Worm (Caenorhabditis elegans) whole organism, young adult: ENCODE results near the gene twk-42.

Source experiments
- B0035.1 ChIP-seq: sonication (generic microtip); optimal IDR thresholded peaks from 2 replicates; lab custom pipeline; 2016; ENCODE audit warnings: missing genetic modification characterization, mild to moderate bottlenecking, missing compliant biosample characterization, missing genotype, missing genetic modification reagents
- F49E8.2 ChIP-seq: sonication (generic microtip); optimal IDR thresholded peaks from 3 replicates; lab custom pipeline; 2017; ENCODE audit warnings: missing genetic modification characterization, mild to moderate bottlenecking, missing compliant biosample characterization, antibody characterized with exemption, moderate library complexity; ENCODE audit not compliant: insufficient read depth
- T07F8.4 ChIP-seq: sonication (generic microtip); optimal IDR thresholded peaks from 2 replicates; lab custom pipeline; 2016; ENCODE audit warnings: mild to moderate bottlenecking, missing genetic modification characterization, moderate library complexity, missing compliant biosample characterization
- Y67H2A.10 ChIP-seq: fragments of 200-800 bp; sonication (Bioruptor generic); conservative IDR thresholded peaks from 2 replicates; pipeline ENCODE4 v1.3.6; 2022; ENCODE audit warnings: missing genetic modification reagents, missing genetic modification characterization, missing compliant biosample characterization
- ZK185.1 ChIP-seq: sonication (generic microtip); optimal IDR thresholded peaks from 2 replicates; lab custom pipeline; 2016; ENCODE audit warnings: mild to moderate bottlenecking, missing genetic modification characterization, missing compliant biosample characterization; ENCODE audit not compliant: poor library complexity, severe bottlenecking
- dpff-1 ChIP-seq: sonication (generic microtip); optimal IDR thresholded peaks from 2 replicates; lab custom pipeline; 2017; ENCODE audit warnings: mild to moderate bottlenecking, missing genetic modification characterization, missing compliant biosample characterization
- fkh-3 ChIP-seq: sonication (generic microtip); optimal IDR thresholded peaks from 2 replicates; lab custom pipeline; 2016; ENCODE audit warnings: mild to moderate bottlenecking, missing genetic modification characterization, missing compliant biosample characterization
- rcor-1 ChIP-seq: fragments of 200-800 bp; sonication (Bioruptor generic); IDR thresholded peaks from 2 replicates; pipeline ENCODE4 v1.3.6; 2022; ENCODE audit warnings: missing genetic modification reagents, missing genetic modification characterization, missing compliant biosample characterization
- rec-8 ChIP-seq, 2 experiments: sonication (generic microtip); optimal IDR thresholded peaks; 2 replicates each; lab custom pipeline; 2016; ENCODE audit warnings: mild to moderate bottlenecking in 2 of 2, missing genetic modification characterization in 2 of 2, missing genetic modification reagents in 2 of 2, missing genotype in 2 of 2, missing biosample characterization in 1 of 2, missing compliant biosample characterization in 1 of 2, moderate library complexity in 1 of 2
- snpc-3.4 ChIP-seq: sonication (generic microtip); optimal IDR thresholded peaks from 2 replicates; lab custom pipeline; 2017; ENCODE audit warnings: missing genetic modification characterization, mild to moderate bottlenecking, missing compliant biosample characterization, antibody characterized with exemption, moderate library complexity, missing genotype, missing genetic modification reagents
- sptf-2 ChIP-seq: fragments of 200-800 bp; sonication (Bioruptor generic); optimal IDR thresholded peaks from 2 replicates; lab custom pipeline; 2018; ENCODE audit warnings: mild to moderate bottlenecking, missing genetic modification characterization, missing compliant biosample characterization
- tlf-1 ChIP-seq: fragments of 200-800 bp; sonication (Bioruptor generic); optimal IDR thresholded peaks from 2 replicates; lab custom pipeline; 2018; ENCODE audit warnings: mild to moderate bottlenecking, missing genetic modification characterization, missing compliant biosample characterization
- unc-62 ChIP-seq: fragments of 150-350 bp; optimal IDR thresholded peaks from 2 replicates; lab custom pipeline; 2014; ENCODE audit warnings: missing biosample characterization, missing genetic modification reagents, missing genetic modification characterization
- ztf-6 ChIP-seq: fragments of 200-800 bp; sonication (Bioruptor generic); IDR thresholded peaks from 2 replicates; pipeline ENCODE4 v1.3.6; 2022; ENCODE audit warnings: missing genetic modification reagents, missing genetic modification characterization, missing compliant biosample characterization

DNA sequence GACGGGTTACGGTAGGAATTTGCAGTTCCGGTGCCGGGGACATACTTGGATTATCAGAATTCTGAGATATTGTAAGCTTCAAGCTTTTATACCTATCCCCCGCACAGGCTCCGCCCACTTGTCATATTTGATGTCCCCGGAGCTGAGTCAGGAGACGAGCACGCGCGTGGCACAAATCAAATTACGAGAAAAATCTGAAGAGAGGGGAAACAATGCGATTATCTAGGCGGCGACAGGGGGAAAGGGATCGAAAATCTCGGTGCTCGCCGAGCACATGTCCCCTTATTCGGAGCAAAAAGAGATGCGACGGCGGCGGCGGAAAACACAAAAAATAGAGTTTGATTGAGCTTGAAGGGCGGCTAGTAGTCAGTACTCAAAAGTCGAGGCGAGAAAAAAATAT, 16.8 kb upstream of the twk-42 start, which contains the start of gene R12G8.1:
- TF ChIP-seq snpc-3.4 (tag; lab: Kevin White, UChicago) (no peak), F49E8.2 (tag; lab: Kevin White, UChicago) (no peak), rcor-1 (GFP tag; lab: Robert Waterston, UW) (no peak), dpff-1 (tag; lab: Kevin White, UChicago) (no peak), tlf-1 (GFP tag; lab: Kevin White, UChicago) (no peak), rec-8 (tag; optimal IDR thresholded peaks at IDR 0.05; lab: Kevin White, UChicago) (no peak), T07F8.4 (tag; lab: Kevin White, UChicago) (no peak), fkh-3 (tag; lab: Kevin White, UChicago) (no peak), unc-62 (GFP tag; lab: Kevin White, UChicago) (no peak), ZK185.1 (no peak), B0035.1 (tag; lab: Kevin White, UChicago) (no peak), Y67H2A.10 (GFP tag; lab: Robert Waterston, UW) (no peak), sptf-2 (no peak), ztf-6 (GFP tag; lab: Robert Waterston, UW) (no peak)
